Comparison of ENCODE assay signal across 2 worm cellular contexts in the genomic region with DNA sequence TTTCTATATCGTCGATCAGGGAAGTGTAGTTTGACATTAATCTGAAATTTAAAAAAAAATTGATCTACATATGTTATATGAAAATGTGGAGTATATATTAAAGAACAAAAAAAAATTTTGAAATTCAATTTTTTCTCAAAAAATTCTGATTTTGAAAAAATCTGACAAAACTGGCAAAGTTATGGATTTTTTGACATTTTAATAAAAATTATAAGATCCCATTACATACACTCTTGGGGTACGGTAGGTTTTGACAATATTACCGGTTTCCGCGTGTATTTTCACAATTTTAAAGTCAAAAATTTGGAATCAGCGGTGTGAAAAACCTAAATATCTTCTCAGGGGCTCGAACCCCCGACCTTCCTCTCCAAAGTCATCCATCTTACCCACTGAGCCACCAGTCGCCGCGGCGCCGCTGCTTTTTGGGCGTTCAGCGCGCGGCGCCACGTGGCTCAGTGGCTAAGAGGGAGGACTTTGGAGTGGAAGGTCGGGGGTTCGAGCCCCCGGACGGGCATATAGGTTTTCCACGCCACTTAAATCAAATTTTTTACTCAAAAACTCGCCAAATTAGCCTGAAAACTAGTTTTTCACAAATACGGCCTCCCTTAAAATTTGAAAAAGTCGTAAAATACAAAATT.
A peak's percentile ranks its signal among the peaks of the same experiment; 100 is the strongest.
TF ChIP-seq lines count a peak whose summit lies in the region.

Y113G7A.14 (minus strand) TSS at position 51 of the 638 bp plus-strand sequence.

TF ChIP-seq in whole organism, L4 larva, 104 proteins besides CTCF, POLR2A, EP300 and RAD21:
- TF ChIP-seq aha-1 (tag; lab: Kevin White, UChicago) (peak; percentile 30), set-16 (GFP tag; IDR thresholded peaks at IDR 0.05; lab: Robert Waterston, UW) (peak; percentile 88), hif-1 (tag; optimal IDR thresholded peaks at IDR 0.05; lab: Kevin White, UChicago) (no peak)

TF ChIP-seq in whole organism, young adult, 124 proteins besides CTCF, POLR2A, EP300 and RAD21:
- TF ChIP-seq ztf-25 (GFP tag; IDR thresholded peaks at IDR 0.05; lab: Robert Waterston, UW) (0 out of 2 replicates have a peak, but pooled peaks have one; percentile 48), egrh-3 (GFP tag; IDR thresholded peaks at IDR 0.05; lab: Robert Waterston, UW) (peak; percentile 67; the same call in 1 of the 2 replicates), snpc-3.4 (tag; optimal IDR thresholded peaks at IDR 0.05; lab: Kevin White, UChicago) (no peak)
TF ChIP-seq in whole organism, young adult: peak in this region for 2.
